Worm (Caenorhabditis elegans) whole organism, L4 larva: ENCODE data around the gene Y75B8A.28.

Experiments used
- F10B5.3 ChIP-seq: sonication (generic microtip); optimal IDR thresholded peaks from 2 replicates; lab custom pipeline; 2016; ENCODE audit warnings: mild to moderate bottlenecking, missing genetic modification characterization, missing compliant biosample characterization
- T20F7.1 ChIP-seq: fragments of 200-800 bp; sonication (Bioruptor generic); optimal IDR thresholded peaks from 2 replicates; lab custom pipeline; 2018; ENCODE audit warnings: mild to moderate bottlenecking, missing genetic modification characterization, missing compliant biosample characterization
- T26A8.4 ChIP-seq: fragments of 200-800 bp; sonication (Bioruptor generic); IDR thresholded peaks from 2 replicates; pipeline ENCODE4 v1.3.6; 2022; ENCODE audit warnings: missing genetic modification characterization, missing compliant biosample characterization
- Y105C5A.15 ChIP-seq: fragments of 200-800 bp; sonication (Bioruptor generic); IDR thresholded peaks from 2 replicates; pipeline ENCODE4 v1.3.6; 2022; ENCODE audit warnings: missing genetic modification characterization, missing compliant biosample characterization
- Y48G9A.11 ChIP-seq: fragments of 200-800 bp; sonication (Bioruptor generic); IDR thresholded peaks from 2 replicates; pipeline ENCODE4 v1.3.6; 2022; ENCODE audit warnings: missing genetic modification reagents, missing genetic modification characterization, missing compliant biosample characterization
- ZK546.5 ChIP-seq, 2 experiments: sonication (generic microtip); optimal IDR thresholded peaks; 2 replicates each; lab custom pipeline; 2017; ENCODE audit warnings: missing biosample characterization in 2 of 2, missing genetic modification characterization in 2 of 2
- aha-1 ChIP-seq: fragments of 150-350 bp; peaks from one replicate; lab custom pipeline; 2014; ENCODE audit warnings: missing biosample characterization, missing genetic modification characterization
- arid-1 ChIP-seq: fragments of 200-800 bp; sonication (Bioruptor generic); conservative IDR thresholded peaks from 2 replicates; pipeline ENCODE4 v1.3.6; 2022; ENCODE audit warnings: missing genetic modification reagents, missing genetic modification characterization, missing compliant biosample characterization
- ceh-28 ChIP-seq: fragments of 150-350 bp; optimal IDR thresholded peaks from 2 replicates; lab custom pipeline; 2014; ENCODE audit warnings: missing biosample characterization, missing genetic modification reagents, missing genetic modification characterization
- cey-2 ChIP-seq: sonication (generic microtip); optimal IDR thresholded peaks from 3 replicates; lab custom pipeline; 2017; ENCODE audit warnings: missing genetic modification characterization, mild to moderate bottlenecking, missing compliant biosample characterization, antibody characterized with exemption, borderline replicate concordance; ENCODE audit not compliant: insufficient read depth
- daf-16 ChIP-seq, 3 experiments: sonication (generic microtip); optimal IDR thresholded peaks; 2 replicates each; lab custom pipeline; 2016 to 2017; ENCODE audit warnings: missing genetic modification characterization in 3 of 3, missing genetic modification reagents in 3 of 3, mild to moderate bottlenecking in 2 of 3, missing compliant biosample characterization in 2 of 3, missing biosample characterization in 1 of 3, moderate library complexity in 1 of 3
- dmd-6 ChIP-seq: fragments of 200-800 bp; sonication (Bioruptor generic); IDR thresholded peaks from 2 replicates; pipeline ENCODE4 v1.3.6; 2022; ENCODE audit warnings: missing genetic modification reagents, missing genetic modification characterization, missing compliant biosample characterization
- dpl-1 ChIP-seq: fragments of 150-350 bp; optimal IDR thresholded peaks from 2 replicates; lab custom pipeline; 2014; ENCODE audit warnings: missing biosample characterization, missing genetic modification reagents, missing genetic modification characterization
- duxl-1 ChIP-seq: sonication (generic microtip); optimal IDR thresholded peaks from 2 replicates; lab custom pipeline; 2016; ENCODE audit warnings: mild to moderate bottlenecking, missing genetic modification characterization, moderate library complexity, missing compliant biosample characterization; ENCODE audit not compliant: poor library complexity
- dve-1 ChIP-seq: sonication (generic microtip); optimal IDR thresholded peaks from 2 replicates; lab custom pipeline; 2017; ENCODE audit warnings: antibody characterized with exemption, mild to moderate bottlenecking, missing genetic modification characterization, missing compliant biosample characterization; ENCODE audit not compliant: insufficient read depth
- egl-43 ChIP-seq: fragments of 200-800 bp; sonication (Bioruptor generic); IDR thresholded peaks from 2 replicates; pipeline ENCODE4 v1.3.6; 2022; ENCODE audit warnings: missing genetic modification reagents, missing genetic modification characterization, missing compliant biosample characterization
- hif-1 ChIP-seq, 2 experiments: sonication (generic microtip); optimal IDR thresholded peaks; 2 replicates each; lab custom pipeline; 2016 to 2017; ENCODE audit warnings: missing compliant biosample characterization in 2 of 2, missing genetic modification characterization in 2 of 2, missing genetic modification reagents in 2 of 2, missing genotype in 2 of 2, mild to moderate bottlenecking in 1 of 2
- hlh-30 ChIP-seq: sonication (generic microtip); optimal IDR thresholded peaks from 2 replicates; lab custom pipeline; 2017; ENCODE audit warnings: antibody characterized with exemption, mild to moderate bottlenecking, missing genetic modification characterization, missing compliant biosample characterization; ENCODE audit not compliant: insufficient read depth
- lin-38 ChIP-seq: fragments of 200-800 bp; sonication (Bioruptor generic); IDR thresholded peaks from 2 replicates; pipeline ENCODE4 v1.3.6; 2022; ENCODE audit warnings: missing genetic modification reagents, missing genetic modification characterization, missing compliant biosample characterization
- lir-3 ChIP-seq: sonication (generic microtip); optimal IDR thresholded peaks from 2 replicates; lab custom pipeline; 2016; ENCODE audit warnings: mild to moderate bottlenecking, missing genetic modification characterization, missing compliant biosample characterization
- lsy-2 ChIP-seq, 2 experiments: fragments of 150-350 bp in 1 of 2; sonication (generic microtip) in 1 of 2; optimal IDR thresholded peaks; 2 replicates each; lab custom pipeline; 2014 to 2017; ENCODE audit warnings: missing biosample characterization in 2 of 2, missing genetic modification characterization in 2 of 2
- mdl-1 ChIP-seq, 2 experiments: fragments of 150-350 bp in 1 of 2; sonication (generic microtip) in 1 of 2; optimal IDR thresholded peaks; 2 replicates each; lab custom pipeline; 2014 to 2017; ENCODE audit warnings: missing biosample characterization in 2 of 2, missing genetic modification characterization in 2 of 2
- mdt-29 ChIP-seq: fragments of 200-800 bp; sonication (Bioruptor generic); IDR thresholded peaks from 2 replicates; pipeline ENCODE4 v1.3.6; 2022; ENCODE audit warnings: missing genetic modification reagents, missing genetic modification characterization, missing compliant biosample characterization
- mep-1 ChIP-seq: fragments of 150-350 bp; sonication (generic microtip); optimal IDR thresholded peaks from 3 replicates; lab custom pipeline; 2014; ENCODE audit warnings: missing biosample characterization, missing genetic modification characterization
- mes-2 ChIP-seq: sonication (generic microtip); optimal IDR thresholded peaks from 2 replicates; lab custom pipeline; 2016; ENCODE audit warnings: missing genotype, mild to moderate bottlenecking, missing genetic modification characterization, missing compliant biosample characterization; ENCODE audit not compliant: poor library complexity, severe bottlenecking
- nhr-102 ChIP-seq: sonication (generic microtip); optimal IDR thresholded peaks from 2 replicates; lab custom pipeline; 2016; ENCODE audit warnings: mild to moderate bottlenecking, missing genetic modification characterization, moderate library complexity, missing compliant biosample characterization
- nhr-237 ChIP-seq: sonication (generic microtip); optimal IDR thresholded peaks from 2 replicates; lab custom pipeline; 2017; ENCODE audit warnings: missing biosample characterization, missing genetic modification characterization
- nhr-25 ChIP-seq: sonication (generic microtip); optimal IDR thresholded peaks from 2 replicates; lab custom pipeline; 2017; ENCODE audit warnings: missing genetic modification characterization, mild to moderate bottlenecking, missing compliant biosample characterization, antibody characterized with exemption, moderate library complexity, borderline replicate concordance; ENCODE audit not compliant: insufficient read depth
- nhr-41 ChIP-seq: fragments of 200-800 bp; sonication (Bioruptor generic); IDR thresholded peaks from 2 replicates; pipeline ENCODE4 v1.3.6; 2022; ENCODE audit warnings: missing genetic modification reagents, missing genetic modification characterization, missing compliant biosample characterization
- nhr-42 ChIP-seq: fragments of 200-800 bp; sonication (Bioruptor generic); IDR thresholded peaks from 2 replicates; pipeline ENCODE4 v1.3.6; 2022; ENCODE audit warnings: missing genetic modification characterization, missing compliant biosample characterization
- nhr-77 ChIP-seq: fragments of 150-350 bp; optimal IDR thresholded peaks from 2 replicates; lab custom pipeline; 2014; ENCODE audit warnings: missing biosample characterization, missing genetic modification characterization
- pha-4 ChIP-seq, 2 experiments: fragments of 150-350 bp in 1 of 2; fragments of 200-800 bp in 1 of 2; sonication (Bioruptor generic) in 1 of 2; IDR thresholded peaks in 1 of 2; optimal IDR thresholded peaks in 1 of 2; 2 replicates each; pipeline versions ENCODE4 v1.3.6 to Lab custom; 2014 to 2022; ENCODE audit warnings: missing genetic modification characterization in 2 of 2, missing genetic modification reagents in 2 of 2, missing biosample characterization in 1 of 2, missing compliant biosample characterization in 1 of 2
- rbr-2 ChIP-seq: sonication (generic microtip); optimal IDR thresholded peaks from 2 replicates; lab custom pipeline; 2016; ENCODE audit warnings: missing genotype, missing genetic modification characterization, missing compliant biosample characterization
- set-16 ChIP-seq: fragments of 200-800 bp; sonication (Bioruptor generic); IDR thresholded peaks from 2 replicates; pipeline ENCODE4 v1.3.6; 2022; ENCODE audit warnings: missing genetic modification reagents, missing genetic modification characterization, missing compliant biosample characterization
- skn-1 ChIP-seq: fragments of 150-350 bp; optimal IDR thresholded peaks from 2 replicates; lab custom pipeline; 2014; ENCODE audit warnings: missing biosample characterization, missing genetic modification characterization
- snpc-4 ChIP-seq: fragments of 150-350 bp; optimal IDR thresholded peaks from 2 replicates; lab custom pipeline; 2014; ENCODE audit warnings: missing biosample characterization, missing genetic modification characterization
- spr-1 ChIP-seq: sonication (generic microtip); optimal IDR thresholded peaks from 2 replicates; lab custom pipeline; 2016; ENCODE audit warnings: mild to moderate bottlenecking, missing genetic modification characterization, missing compliant biosample characterization
- tag-97 ChIP-seq: fragments of 200-800 bp; sonication (Bioruptor generic); IDR thresholded peaks from 2 replicates; pipeline ENCODE4 v1.3.6; 2022; ENCODE audit warnings: missing genetic modification characterization, missing compliant biosample characterization
- tra-1 ChIP-seq: fragments of 200-800 bp; sonication (Bioruptor generic); IDR thresholded peaks from 2 replicates; pipeline ENCODE4 v1.3.6; 2022; ENCODE audit warnings: missing genetic modification reagents, missing genetic modification characterization, missing compliant biosample characterization
- unc-62 ChIP-seq, 3 experiments: fragments of 150-350 bp in 1 of 3; sonication (generic microtip); optimal IDR thresholded peaks in 2 of 3; peaks in 1 of 3; 1 replicate in 1 of 3; 2 replicates in 2 of 3; lab custom pipeline; 2014 to 2017; ENCODE audit warnings: missing biosample characterization in 3 of 3, missing genetic modification characterization in 3 of 3, missing genetic modification reagents in 3 of 3, missing genotype in 1 of 3
- zag-1 ChIP-seq: fragments of 150-350 bp; optimal IDR thresholded peaks from 2 replicates; lab custom pipeline; 2014; ENCODE audit warnings: missing biosample characterization, missing genetic modification characterization
- ztf-11 ChIP-seq: fragments of 150-350 bp; optimal IDR thresholded peaks from 2 replicates; lab custom pipeline; 2014; ENCODE audit warnings: missing biosample characterization, missing genetic modification characterization

Y75B8A.28 gene

ce11 chrIII:12370011-12370506 is 51.2 kb downstream of the Y75B8A.28 start, which contains the start of gene rpt-6:
Gene rpt-6 (plus strand): TSS chrIII:12370456.
- peak; percentile 73 for TF ChIP-seq lin-38 (GFP tag; lab: Robert Waterston, UW)
- peak; percentile 62 for TF ChIP-seq duxl-1 (tag; lab: Kevin White, UChicago)
- peak; percentile 27; the same call in 1 of the 2 replicates for TF ChIP-seq T26A8.4
- no peak for TF ChIP-seq T20F7.1 (GFP tag; lab: Kevin White, UChicago)
- TF ChIP-seq lsy-2 (tag; optimal IDR thresholded peaks at IDR 0.05; lab: Kevin White, UChicago): peak in 1 of 2 experiments; percentile 69
- TF ChIP-seq mes-2: peak; percentile 89
- peak; percentile 11 for TF ChIP-seq hlh-30 (tag; lab: Kevin White, UChicago)
- TF ChIP-seq spr-1: no peak
- TF ChIP-seq nhr-237 (tag; lab: Kevin White, UChicago): no peak
- peak; percentile 32; the same call in 1 of the 2 replicates for TF ChIP-seq pha-4 (GFP tag; IDR thresholded peaks at IDR 0.05; lab: Robert Waterston, UW)
- TF ChIP-seq pha-4 (tag; optimal IDR thresholded peaks at IDR 0.05; lab: Kevin White, UChicago): no peak
- no peak for TF ChIP-seq daf-16 (GFP tag; optimal IDR thresholded peaks at IDR 0.05; lab: Kevin White, UChicago)
- TF ChIP-seq daf-16 (tag; optimal IDR thresholded peaks at IDR 0.05; lab: Kevin White, UChicago): peak; percentile 57
- peak in 1 of 2 experiments; percentile 94 for TF ChIP-seq unc-62 (GFP tag; optimal IDR thresholded peaks at IDR 0.05 in 1 of 2; lab: Kevin White, UChicago)
- no peak for TF ChIP-seq unc-62 (tag; optimal IDR thresholded peaks at IDR 0.05; lab: Kevin White, UChicago)
- peak; percentile 35 for TF ChIP-seq dve-1
- TF ChIP-seq arid-1: peak; percentile 58; the same call in 1 of the 2 replicates
- TF ChIP-seq aha-1 (tag; lab: Kevin White, UChicago): peak; percentile 66
- TF ChIP-seq ZK546.5 (tag; optimal IDR thresholded peaks at IDR 0.05; lab: Kevin White, UChicago): no peak
- TF ChIP-seq dpl-1: peak; percentile 67
- TF ChIP-seq nhr-41 (GFP tag; lab: Robert Waterston, UW): no peak

- peak; percentile 30; the same call in 1 of the 2 replicates for TF ChIP-seq T26A8.4
- TF ChIP-seq set-16 (GFP tag; lab: Robert Waterston, UW): peak; percentile 42; the same call in 1 of the 2 replicates
- no peak for TF ChIP-seq nhr-42 (GFP tag; lab: Robert Waterston, UW)
- no peak for TF ChIP-seq lir-3 (tag; lab: Kevin White, UChicago)
- TF ChIP-seq lin-38 (GFP tag; lab: Robert Waterston, UW): peak; percentile 66
- no peak for TF ChIP-seq hif-1 (tag; optimal IDR thresholded peaks at IDR 0.05; lab: Kevin White, UChicago)
- no peak for TF ChIP-seq snpc-4 (tag; lab: Kevin White, UChicago)
- no peak for TF ChIP-seq mdt-29 (GFP tag; lab: Robert Waterston, UW)
- TF ChIP-seq Y48G9A.11: peak; percentile 61
- no peak for TF ChIP-seq Y105C5A.15 (GFP tag; lab: Robert Waterston, UW)
- no peak for TF ChIP-seq dmd-6 (GFP tag; lab: Robert Waterston, UW)
- peak; percentile 80 for TF ChIP-seq aha-1 (tag; lab: Kevin White, UChicago)
- peak; percentile 43; the same call in 1 of the 2 replicates for TF ChIP-seq egl-43 (GFP tag; lab: Robert Waterston, UW)
- TF ChIP-seq, all 104 proteins: peak for 6
Observed at ce11 chrIII:12372080-12373065, 53.5 kb downstream of the Y75B8A.28 start.

ce11 chrIII:12373306-12373705 is 54.4 kb downstream of the Y75B8A.28 start:
- TF ChIP-seq skn-1 (no peak), ztf-11 (tag; lab: Kevin White, UChicago) (no peak), ceh-28 (tag; lab: Kevin White, UChicago) (no peak), nhr-102 (no peak), rbr-2 (tag; lab: Kevin White, UChicago) (no peak), tag-97 (GFP tag; lab: Robert Waterston, UW) (no peak), hif-1 (tag; optimal IDR thresholded peaks at IDR 0.05; lab: Kevin White, UChicago) (no peak), mep-1 (tag; lab: Kevin White, UChicago) (no peak), zag-1 (tag; lab: Kevin White, UChicago) (no peak), nhr-77 (no peak), tra-1 (GFP tag; lab: Robert Waterston, UW) (no peak), Y48G9A.11 (no peak), cey-2 (tag; lab: Kevin White, UChicago) (no peak), mdl-1 (tag; optimal IDR thresholded peaks at IDR 0.05; lab: Kevin White, UChicago) (no peak), nhr-25 (tag; lab: Kevin White, UChicago) (no peak), lin-38 (GFP tag; lab: Robert Waterston, UW) (no peak), aha-1 (tag; lab: Kevin White, UChicago) (no peak), F10B5.3 (no peak)
